Fruit fly (Drosophila melanogaster) whole organism, wandering third instar larva: ENCODE results near the gene bb8.

ENCODE experiments used
- Abd-B ChIP-seq: fragments of >200 bp; optimal IDR thresholded peaks from 2 replicates; lab custom pipeline; 2017; ENCODE audit warnings: missing biosample characterization, missing genetic modification characterization
- CG32264 ChIP-seq: fragments of 200-800 bp; sonication (Bioruptor generic); optimal IDR thresholded peaks from 2 replicates; lab custom pipeline; 2016; ENCODE audit warnings: missing biosample characterization, missing genetic modification characterization
- CG9705 ChIP-seq: fragments of 200-800 bp; sonication (Bioruptor generic); optimal IDR thresholded peaks from 2 replicates; lab custom pipeline; 2018; ENCODE audit warnings: missing biosample characterization, mild to moderate bottlenecking, missing genetic modification characterization
- CrebA ChIP-seq: fragments of 200-800 bp; sonication (Bioruptor generic); optimal IDR thresholded peaks from 2 replicates; lab custom pipeline; 2016; ENCODE audit warnings: missing biosample characterization, mild to moderate bottlenecking, missing genetic modification characterization, borderline replicate concordance
- Dfd ChIP-seq: fragments of >200 bp; optimal IDR thresholded peaks from 2 replicates; lab custom pipeline; 2017; ENCODE audit warnings: missing biosample characterization, missing genetic modification characterization
- Dif ChIP-seq: fragments of 200-275, 200-300 bp; sonication (Bioruptor generic); optimal IDR thresholded peaks from 2 replicates; lab custom pipeline; 2018; ENCODE audit warnings: missing biosample characterization, missing genetic modification characterization; ENCODE audit not compliant: partially characterized antibody
- GATAd ChIP-seq: sonication (Bioruptor generic); optimal IDR thresholded peaks from 2 replicates; lab custom pipeline; 2016; ENCODE audit warnings: missing biosample characterization, missing genetic modification characterization
- HLH106 ChIP-seq: fragments of 200-800 bp; optimal IDR thresholded peaks from 3 replicates; lab custom pipeline; 2019; ENCODE audit warnings: missing biosample characterization, mild to moderate bottlenecking, missing genetic modification characterization, moderate library complexity
- Hnf4 ChIP-seq: fragments of 200-800 bp; sonication (Bioruptor generic); optimal IDR thresholded peaks from 2 replicates; lab custom pipeline; 2016; ENCODE audit warnings: missing biosample characterization, mild to moderate bottlenecking, missing genetic modification characterization
- Hr78 ChIP-seq: fragments of >200 bp; optimal IDR thresholded peaks from 2 replicates; lab custom pipeline; 2017; ENCODE audit warnings: missing biosample characterization, missing genetic modification characterization
- Hr83 ChIP-seq: fragments of 200-300 bp; sonication (Bioruptor generic); optimal IDR thresholded peaks from 2 replicates; lab custom pipeline; 2016; ENCODE audit warnings: missing biosample characterization, mild to moderate bottlenecking, missing genetic modification characterization, moderate library complexity; ENCODE audit not compliant: poor library complexity, severe bottlenecking
- Jra ChIP-seq: sonication (Bioruptor generic); optimal IDR thresholded peaks from 2 replicates; lab custom pipeline; 2016; ENCODE audit warnings: missing biosample characterization, missing genetic modification characterization
- Mio ChIP-seq: sonication (Bioruptor generic); optimal IDR thresholded peaks from 2 replicates; lab custom pipeline; 2016; ENCODE audit warnings: missing biosample characterization, missing genetic modification characterization
- Myc ChIP-seq: fragments of >200 bp; optimal IDR thresholded peaks from 2 replicates; lab custom pipeline; 2017
- N ChIP-seq: fragments of >200 bp; optimal IDR thresholded peaks from 2 replicates; lab custom pipeline; 2018; ENCODE audit warnings: missing biosample characterization, missing external identifiers, missing genetic modification characterization
- OdsH ChIP-seq: fragments of 200-800 bp; sonication (Bioruptor generic); optimal IDR thresholded peaks from 2 replicates; lab custom pipeline; 2016; ENCODE audit warnings: missing biosample characterization, mild to moderate bottlenecking, missing genetic modification characterization
- Rel ChIP-seq, 2 experiments: fragments of 200-800 bp; sonication (Bioruptor generic) in 1 of 2; optimal IDR thresholded peaks; 2 replicates in 1 of 2; 3 replicates in 1 of 2; lab custom pipeline; 2016 to 2019; ENCODE audit warnings: mild to moderate bottlenecking in 2 of 2, missing biosample characterization in 2 of 2, missing genetic modification characterization in 2 of 2, moderate library complexity in 1 of 2
- Sp1 ChIP-seq: fragments of 200-800 bp; sonication (Bioruptor generic); optimal IDR thresholded peaks from 3 replicates; lab custom pipeline; 2019; ENCODE audit warnings: missing biosample characterization, mild to moderate bottlenecking, missing genetic modification characterization, moderate library complexity
- Vsx2 ChIP-seq: fragments of 200-300, 225-300 bp; sonication (Bioruptor generic); optimal IDR thresholded peaks from 2 replicates; lab custom pipeline; 2018; ENCODE audit warnings: missing biosample characterization, missing genetic modification characterization; ENCODE audit not compliant: partially characterized antibody
- br ChIP-seq: fragments of 200-800 bp; sonication (Bioruptor generic); optimal IDR thresholded peaks from 2 replicates; lab custom pipeline; 2016; ENCODE audit warnings: missing biosample characterization, missing genetic modification characterization
- brk ChIP-seq: fragments of 200-800 bp; sonication (Bioruptor generic); optimal IDR thresholded peaks from 2 replicates; lab custom pipeline; 2016; ENCODE audit warnings: missing biosample characterization, mild to moderate bottlenecking, missing genetic modification characterization
- dl ChIP-seq, 2 experiments: fragments of 175-275, 200-275 bp in 1 of 2; fragments of 200-275 bp in 1 of 2; sonication (Bioruptor generic); optimal IDR thresholded peaks; lab custom pipeline; 2018; ENCODE audit warnings: mild to moderate bottlenecking in 2 of 2, missing biosample characterization in 2 of 2, missing genetic modification characterization in 2 of 2, moderate library complexity in 2 of 2; ENCODE audit not compliant: partially characterized antibody in 2 of 2, insufficient read depth in 1 of 2
- dmrt93B ChIP-seq: fragments of 200-800 bp; sonication (Bioruptor generic); optimal IDR thresholded peaks from 2 replicates; lab custom pipeline; 2018; ENCODE audit warnings: missing biosample characterization, mild to moderate bottlenecking, missing genetic modification characterization
- dsf ChIP-seq: sonication (Bioruptor generic); optimal IDR thresholded peaks from 2 replicates; lab custom pipeline; 2016; ENCODE audit warnings: missing biosample characterization, missing genetic modification characterization, borderline replicate concordance
- ey ChIP-seq: fragments of 200-800 bp; sonication (Bioruptor generic); optimal IDR thresholded peaks from 2 replicates; lab custom pipeline; 2016; ENCODE audit warnings: missing biosample characterization, missing genetic modification characterization
- foxo ChIP-seq, 2 experiments: fragments of 200-800 bp; sonication (Bioruptor generic); optimal IDR thresholded peaks; 2 replicates in 1 of 2; 3 replicates in 1 of 2; lab custom pipeline; 2016 to 2017; ENCODE audit warnings: missing biosample characterization in 2 of 2, missing genetic modification characterization in 2 of 2
- fru ChIP-seq: fragments of 200-800 bp; sonication (Bioruptor generic); optimal IDR thresholded peaks from 3 replicates; lab custom pipeline; 2016; ENCODE audit warnings: missing biosample characterization, mild to moderate bottlenecking, missing genetic modification characterization
- h ChIP-seq: fragments of 200-800 bp; sonication (Bioruptor generic); optimal IDR thresholded peaks from 3 replicates; lab custom pipeline; 2016; ENCODE audit warnings: missing biosample characterization, mild to moderate bottlenecking, missing genetic modification characterization
- jim ChIP-seq: fragments of 175-275, 200-325 bp; sonication (Bioruptor generic); optimal IDR thresholded peaks from 2 replicates; lab custom pipeline; 2016; ENCODE audit warnings: missing biosample characterization, mild to moderate bottlenecking, missing genetic modification characterization
- lola ChIP-seq: fragments of >200 bp; optimal IDR thresholded peaks from 2 replicates; lab custom pipeline; 2017; ENCODE audit warnings: missing biosample characterization, missing genetic modification characterization
- pan ChIP-seq: fragments of >200 bp; optimal IDR thresholded peaks from 2 replicates; lab custom pipeline; 2017
- psq ChIP-seq: fragments of 200-800 bp; sonication (Bioruptor generic); optimal IDR thresholded peaks from 3 replicates; lab custom pipeline; 2017; ENCODE audit warnings: missing biosample characterization, mild to moderate bottlenecking, missing genetic modification characterization, moderate library complexity
- rgr ChIP-seq: fragments of 200-800 bp; sonication (Bioruptor generic); optimal IDR thresholded peaks from 3 replicates; lab custom pipeline; 2016; ENCODE audit warnings: missing biosample characterization, mild to moderate bottlenecking, missing genetic modification characterization
- sage ChIP-seq: fragments of 200-800 bp; sonication (Bioruptor generic); optimal IDR thresholded peaks from 2 replicates; lab custom pipeline; 2016; ENCODE audit warnings: missing biosample characterization, mild to moderate bottlenecking, missing genetic modification characterization
- sv ChIP-seq: fragments of 200-800 bp; sonication (Bioruptor generic); optimal IDR thresholded peaks from 3 replicates; lab custom pipeline; 2016; ENCODE audit warnings: missing biosample characterization, missing genetic modification characterization
- tai ChIP-seq: sonication (Bioruptor generic); optimal IDR thresholded peaks from 2 replicates; lab custom pipeline; 2016; ENCODE audit warnings: missing biosample characterization, missing genetic modification characterization
- usp ChIP-seq: fragments of >200 bp; optimal IDR thresholded peaks from 2 replicates; lab custom pipeline; 2017; ENCODE audit warnings: missing biosample characterization, missing genetic modification characterization
- woc ChIP-seq: sonication (Bioruptor generic); optimal IDR thresholded peaks from 2 replicates; lab custom pipeline; 2016; ENCODE audit warnings: missing biosample characterization, mild to moderate bottlenecking, missing genetic modification characterization

Gene bb8

dm6 chr3R:23300091-23300918 is 10.3 kb upstream of the bb8 start (continued):
- no peak for TF ChIP-seq sage (GFP tag; lab: Kevin White, UChicago)
- peak; percentile 30 for TF ChIP-seq tai (GFP tag; lab: Kevin White, UChicago)

- peak; percentile 58 for TF ChIP-seq OdsH
- TF ChIP-seq GATAd, result no peak
- no peak for TF ChIP-seq CG9705 (GFP tag; lab: Kevin White, UChicago)
- no peak for TF ChIP-seq jim (GFP tag; lab: Kevin White, UChicago)
- peak; percentile 4 for TF ChIP-seq dsf (GFP tag; lab: Kevin White, UChicago)
- no peak for TF ChIP-seq dl (GFP tag; optimal IDR thresholded peaks at IDR 0.05; lab: Kevin White, UChicago; ENCODE audit: insufficient read depth in 1 of 2, partially characterized antibody in 2 of 2)
- TF ChIP-seq woc (GFP tag; lab: Kevin White, UChicago), result peak; percentile 14
- peak; percentile 34 for TF ChIP-seq brk
- TF ChIP-seq sv (GFP tag; lab: Kevin White, UChicago), result no peak
- TF ChIP-seq h, result peak; percentile 75
- TF ChIP-seq N (GFP tag; lab: Kevin White, UChicago), result no peak
- TF ChIP-seq Vsx2 (GFP tag; lab: Kevin White, UChicago), result no peak
- no peak for TF ChIP-seq Hr83
- TF ChIP-seq CG32264, result peak; percentile 2
- TF ChIP-seq HLH106 (tag; lab: Kevin White, UChicago), result peak; percentile 64
- TF ChIP-seq foxo (GFP tag; optimal IDR thresholded peaks at IDR 0.05; lab: Kevin White, UChicago), result peak in 1 of 2 experiments; percentile 77
- peak; percentile 63 for TF ChIP-seq fru (GFP tag; lab: Kevin White, UChicago)
- peak; percentile 62 for TF ChIP-seq psq (GFP tag; lab: Kevin White, UChicago)
- TF ChIP-seq Sp1 (GFP tag; lab: Kevin White, UChicago), result peak; percentile 66
- no peak for TF ChIP-seq Abd-B (GFP tag; lab: Kevin White, UChicago)
- peak; percentile 30 for TF ChIP-seq dmrt93B (GFP tag; lab: Kevin White, UChicago)
- TF ChIP-seq lola (GFP tag; lab: Kevin White, UChicago), result no peak
- TF ChIP-seq tai (GFP tag; lab: Kevin White, UChicago), result peak; percentile 36
- TF ChIP-seq Dif (GFP tag; lab: Kevin White, UChicago), result no peak
- peak; percentile 68 for TF ChIP-seq ey (GFP tag; lab: Kevin White, UChicago)
- no peak for TF ChIP-seq Rel (GFP tag; optimal IDR thresholded peaks at IDR 0.05; lab: Kevin White, UChicago)
- no peak for TF ChIP-seq Rel (tag; optimal IDR thresholded peaks at IDR 0.05; lab: Kevin White, UChicago)
- TF ChIP-seq CrebA, result no peak
- TF ChIP-seq br (GFP tag; lab: Kevin White, UChicago), result peak; percentile 55
- no peak for TF ChIP-seq Jra (GFP tag; lab: Kevin White, UChicago)
- TF ChIP-seq Mio (GFP tag; lab: Kevin White, UChicago), result no peak
- TF ChIP-seq Myc (lab: Kevin White, UChicago), result no peak
- TF ChIP-seq Hr78 (GFP tag; lab: Kevin White, UChicago), result no peak
- no peak for TF ChIP-seq usp (GFP tag; lab: Kevin White, UChicago)
- TF ChIP-seq rgr, result peak; percentile 64
- peak; percentile 5 for TF ChIP-seq sage (GFP tag; lab: Kevin White, UChicago)
- no peak for TF ChIP-seq pan (lab: Kevin White, UChicago)
- no peak for TF ChIP-seq Dfd (GFP tag; lab: Kevin White, UChicago)
- peak; percentile 63 for TF ChIP-seq Hnf4 (GFP tag; lab: Kevin White, UChicago)
Observed at dm6 chr3R:23297132-23297862, 7.3 kb upstream of the bb8 start.
